Worm (Caenorhabditis elegans) whole organism, L2 larva: ENCODE data around the gene acdh-7.
A peak's percentile ranks its signal among the peaks of the same experiment; 100 is the strongest.

ENCODE experiments used
- C34F6.9 ChIP-seq: fragments of 150-350 bp; optimal IDR thresholded peaks from 2 replicates; lab custom pipeline; 2014; ENCODE audit warnings: missing biosample characterization, missing genetic modification characterization
- F13H6.1 ChIP-seq: sonication (generic microtip); optimal IDR thresholded peaks from 2 replicates; lab custom pipeline; 2016; ENCODE audit warnings: missing genetic modification characterization, missing compliant biosample characterization
- R02D3.7 ChIP-seq: fragments of 150-350 bp; optimal IDR thresholded peaks from 2 replicates; lab custom pipeline; 2014; ENCODE audit warnings: missing biosample characterization, missing genetic modification characterization
- ZK546.5 ChIP-seq: sonication (generic microtip); optimal IDR thresholded peaks from 2 replicates; lab custom pipeline; 2017; ENCODE audit warnings: missing biosample characterization, missing genetic modification characterization
- alr-1 ChIP-seq: fragments of 150-350 bp; optimal IDR thresholded peaks from 2 replicates; lab custom pipeline; 2014; ENCODE audit warnings: missing biosample characterization, missing genetic modification characterization
- aly-2 ChIP-seq: fragments of 150-350 bp; optimal IDR thresholded peaks from 2 replicates; lab custom pipeline; 2014; ENCODE audit warnings: missing biosample characterization, missing genetic modification characterization
- blmp-1 ChIP-seq: sonication (generic microtip); optimal IDR thresholded peaks from 2 replicates; lab custom pipeline; 2017; ENCODE audit warnings: missing genetic modification characterization, mild to moderate bottlenecking, missing compliant biosample characterization, antibody characterized with exemption, moderate library complexity; ENCODE audit not compliant: insufficient read depth
- ceh-82 ChIP-seq: fragments of 150-350 bp; optimal IDR thresholded peaks from 2 replicates; lab custom pipeline; 2014; ENCODE audit warnings: missing biosample characterization, missing genetic modification characterization
- crh-2 ChIP-seq: sonication (generic microtip); optimal IDR thresholded peaks from 2 replicates; lab custom pipeline; 2017; ENCODE audit warnings: missing biosample characterization, missing genetic modification characterization
- egl-27 ChIP-seq: sonication (generic microtip); optimal IDR thresholded peaks from 3 replicates; lab custom pipeline; 2017; ENCODE audit warnings: missing biosample characterization, missing genetic modification reagents, missing genetic modification characterization
- elt-1 ChIP-seq: fragments of 150-350 bp; optimal IDR thresholded peaks from 2 replicates; lab custom pipeline; 2014; ENCODE audit warnings: missing biosample characterization, missing genetic modification characterization
- elt-3 ChIP-seq: sonication (generic microtip); optimal IDR thresholded peaks from 2 replicates; lab custom pipeline; 2017; ENCODE audit warnings: missing biosample characterization, missing genetic modification characterization
- fos-1 ChIP-seq: fragments of 150-350 bp; optimal IDR thresholded peaks from 2 replicates; lab custom pipeline; 2014; ENCODE audit warnings: missing biosample characterization, missing genetic modification characterization
- gmeb-1 ChIP-seq: fragments of 150-350 bp; optimal IDR thresholded peaks from 2 replicates; lab custom pipeline; 2014; ENCODE audit warnings: missing biosample characterization, missing genetic modification characterization
- lin-13 ChIP-seq: fragments of 150-350 bp; optimal IDR thresholded peaks from 2 replicates; lab custom pipeline; 2014; ENCODE audit warnings: missing biosample characterization, missing genetic modification reagents, missing genetic modification characterization
- lsy-2 ChIP-seq, 2 experiments: fragments of 150-350 bp in 1 of 2; sonication (generic microtip) in 1 of 2; optimal IDR thresholded peaks; 2 replicates each; lab custom pipeline; 2014 to 2017; ENCODE audit warnings: missing biosample characterization in 2 of 2, missing genetic modification characterization in 2 of 2
- mdl-1 ChIP-seq, 2 experiments: fragments of 150-350 bp in 1 of 2; sonication (generic microtip) in 1 of 2; optimal IDR thresholded peaks; 2 replicates each; lab custom pipeline; 2017; ENCODE audit warnings: missing biosample characterization in 2 of 2, missing genetic modification characterization in 2 of 2
- nhr-10 ChIP-seq: sonication (generic microtip); optimal IDR thresholded peaks from 2 replicates; lab custom pipeline; 2017; ENCODE audit warnings: missing biosample characterization, missing genetic modification characterization
- nhr-11 ChIP-seq: fragments of 150-350 bp; optimal IDR thresholded peaks from 2 replicates; lab custom pipeline; 2014; ENCODE audit warnings: missing biosample characterization, missing genetic modification characterization
- nhr-12 ChIP-seq: fragments of 150-350 bp; optimal IDR thresholded peaks from 2 replicates; lab custom pipeline; 2014; ENCODE audit warnings: missing biosample characterization, missing genetic modification characterization
- nhr-129 ChIP-seq: fragments of 150-350 bp; optimal IDR thresholded peaks from 2 replicates; lab custom pipeline; 2014; ENCODE audit warnings: missing biosample characterization, missing genetic modification characterization
- nhr-21 ChIP-seq: fragments of 150-350 bp; optimal IDR thresholded peaks from 2 replicates; lab custom pipeline; 2014; ENCODE audit warnings: missing biosample characterization, missing genetic modification characterization
- nhr-23 ChIP-seq: fragments of 150-350 bp; optimal IDR thresholded peaks from 2 replicates; lab custom pipeline; 2014; ENCODE audit warnings: missing biosample characterization, missing genetic modification reagents, missing genetic modification characterization
- nhr-6 ChIP-seq: fragments of 150-350 bp; optimal IDR thresholded peaks from 2 replicates; lab custom pipeline; 2014; ENCODE audit warnings: missing biosample characterization, missing genetic modification characterization
- nhr-77 ChIP-seq: fragments of 150-350 bp; optimal IDR thresholded peaks from 2 replicates; lab custom pipeline; 2014; ENCODE audit warnings: missing biosample characterization, missing genetic modification characterization
- sem-4 ChIP-seq: fragments of 150-350 bp; optimal IDR thresholded peaks from 2 replicates; lab custom pipeline; 2014; ENCODE audit warnings: missing biosample characterization, missing genetic modification reagents, missing genetic modification characterization
- skn-1 ChIP-seq: sonication (generic microtip); optimal IDR thresholded peaks from 2 replicates; lab custom pipeline; 2017; ENCODE audit warnings: missing biosample characterization, missing genetic modification characterization
- sma-9 ChIP-seq, 2 experiments: fragments of 150-350 bp in 1 of 2; sonication (generic microtip) in 1 of 2; optimal IDR thresholded peaks; 2 replicates each; lab custom pipeline; 2014 to 2016; ENCODE audit warnings: missing genetic modification characterization in 2 of 2, mild to moderate bottlenecking in 1 of 2, missing biosample characterization in 1 of 2, missing compliant biosample characterization in 1 of 2, missing genetic modification reagents in 1 of 2, moderate library complexity in 1 of 2
- unc-39 ChIP-seq: fragments of 150-350 bp; optimal IDR thresholded peaks from 2 replicates; lab custom pipeline; 2014; ENCODE audit warnings: missing biosample characterization, missing genetic modification characterization
- unc-55 ChIP-seq: fragments of 150-350 bp; sonication (generic microtip); optimal IDR thresholded peaks from 3 replicates; lab custom pipeline; 2014; ENCODE audit warnings: missing biosample characterization, missing genetic modification reagents, missing genetic modification characterization
- unc-62 ChIP-seq: fragments of 150-350 bp; optimal IDR thresholded peaks from 2 replicates; lab custom pipeline; 2014; ENCODE audit warnings: missing biosample characterization, missing genetic modification reagents, missing genetic modification characterization
- ztf-1 ChIP-seq: fragments of 200-800 bp; sonication (Bioruptor generic); conservative IDR thresholded peaks from 2 replicates; pipeline ENCODE4 v1.3.6; 2022; ENCODE audit warnings: missing genetic modification characterization, missing compliant biosample characterization
- ztf-11 ChIP-seq: sonication (generic microtip); optimal IDR thresholded peaks from 2 replicates; lab custom pipeline; 2017; ENCODE audit warnings: missing biosample characterization, missing genetic modification characterization
- ztf-4 ChIP-seq: fragments of 150-350 bp; optimal IDR thresholded peaks from 2 replicates; lab custom pipeline; 2014; ENCODE audit warnings: missing biosample characterization, missing genetic modification characterization

The acdh-7 gene

ce11 chrX:17215753-17216152, 1.2 kb downstream of the acdh-7 start:
- TF ChIP-seq nhr-12 (tag; lab: Kevin White, UChicago) (no peak), ztf-11 (tag; lab: Kevin White, UChicago) (no peak), ceh-82 (no peak), egl-27 (tag; lab: Kevin White, UChicago) (no peak), fos-1 (tag; lab: Kevin White, UChicago) (no peak)

DNA sequence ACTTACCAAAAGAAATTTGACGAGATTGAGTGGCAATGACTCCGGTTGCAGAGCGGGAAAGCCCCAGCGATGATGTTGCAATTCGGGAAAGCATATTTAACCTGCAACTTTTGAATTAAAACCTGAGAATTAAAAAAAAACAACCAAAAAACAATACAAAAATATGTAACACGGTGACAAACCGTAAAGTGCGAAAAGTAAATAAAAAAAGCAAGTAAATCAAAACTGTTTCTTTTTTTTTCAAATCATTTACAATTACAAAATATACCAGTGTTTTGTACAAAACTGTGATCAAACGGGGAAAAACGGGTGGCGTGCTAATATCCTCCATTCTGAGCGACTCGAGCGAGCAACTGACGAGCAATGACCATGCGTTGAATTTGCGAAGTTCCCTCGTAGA, 2.1 kb downstream of the acdh-7 start, which contains the start of gene acdh-10:
Gene acdh-10 (minus strand): TSS at position 101 of the 400 bp plus-strand sequence.
- TF ChIP-seq nhr-12 (tag; lab: Kevin White, UChicago) (no peak), nhr-6 (no peak), nhr-129 (tag; lab: Kevin White, UChicago) (no peak), lsy-2 (tag; optimal IDR thresholded peaks at IDR 0.05; lab: Kevin White, UChicago) (no peak), alr-1 (tag; lab: Kevin White, UChicago) (no peak), ztf-4 (no peak), F13H6.1 (tag; lab: Kevin White, UChicago) (no peak), gmeb-1 (tag; lab: Kevin White, UChicago) (no peak), crh-2 (tag; lab: Kevin White, UChicago) (no peak), unc-55 (no peak), elt-1 (no peak), C34F6.9 (tag; lab: Kevin White, UChicago) (no peak), skn-1 (tag; lab: Kevin White, UChicago) (no peak), unc-62 (GFP tag; lab: Kevin White, UChicago) (no peak), unc-39 (tag; lab: Kevin White, UChicago) (no peak), ZK546.5 (tag; lab: Kevin White, UChicago) (no peak), fos-1 (tag; lab: Kevin White, UChicago) (no peak), R02D3.7 (tag; lab: Kevin White, UChicago) (no peak), aly-2 (tag; lab: Kevin White, UChicago) (no peak), ztf-1 (GFP tag; lab: Robert Waterston, UW) (no peak)

- TF ChIP-seq egl-27 (tag; lab: Kevin White, UChicago) (no peak), nhr-21 (tag; lab: Kevin White, UChicago) (peak; percentile 46), blmp-1 (peak; percentile 56)
Measured at ce11 chrX:17211513-17211912, 5.4 kb downstream of the acdh-7 start.

DNA sequence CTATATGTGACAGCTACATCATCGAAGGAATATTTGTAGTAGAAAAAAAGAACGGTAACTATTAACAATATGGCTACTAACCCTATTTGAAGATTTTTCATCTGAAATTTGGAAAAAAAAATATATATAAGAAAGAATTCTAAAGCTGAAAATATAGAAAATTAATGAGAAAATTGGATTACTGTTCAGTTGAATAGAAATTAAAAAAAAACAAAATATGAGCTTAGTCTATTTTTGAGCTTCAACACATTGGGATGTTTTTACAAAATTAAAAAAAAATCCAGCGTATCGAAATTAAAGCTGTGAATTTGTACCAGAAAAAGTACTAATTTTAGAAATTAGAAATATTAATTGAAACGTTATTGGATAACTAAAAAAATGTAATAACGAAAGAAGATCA, 7.6 kb downstream of the acdh-7 start, which contains the start of gene T08G2.2:
Gene T08G2.2 (minus strand): TSS at position 101 of the 400 bp plus-strand sequence.
- TF ChIP-seq mdl-1 (tag; optimal IDR thresholded peaks at IDR 0.05; lab: Kevin White, UChicago) (no peak), nhr-23 (tag; lab: Kevin White, UChicago) (no peak), aly-2 (tag; lab: Kevin White, UChicago) (no peak)

DNA sequence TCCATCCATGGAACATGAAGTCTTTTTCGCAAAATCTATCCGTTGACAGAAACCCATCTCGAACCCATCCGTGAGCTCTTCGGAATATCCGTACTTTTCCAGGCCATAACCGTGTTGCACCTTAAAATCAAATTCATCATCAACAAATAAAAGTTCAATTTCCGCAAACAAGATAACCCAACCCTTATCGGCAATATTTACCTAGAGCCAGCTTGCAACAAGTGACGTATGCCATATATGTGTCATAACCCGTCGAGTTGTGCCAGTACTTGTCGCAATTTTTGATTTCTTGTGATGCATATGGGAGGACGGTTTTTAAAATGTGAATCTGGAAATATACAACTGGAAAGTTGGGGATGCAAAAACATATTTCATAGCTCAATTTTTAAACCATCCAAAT, 11.1 kb downstream of the acdh-7 start:
- no peak for TF ChIP-seq elt-3 (tag; lab: Kevin White, UChicago)
- TF ChIP-seq ZK546.5 (tag; lab: Kevin White, UChicago) = no peak
- TF ChIP-seq nhr-12 (tag; lab: Kevin White, UChicago) = no peak
- peak; percentile 9 for TF ChIP-seq crh-2 (tag; lab: Kevin White, UChicago)
- no peak for TF ChIP-seq nhr-10
- TF ChIP-seq F13H6.1 (tag; lab: Kevin White, UChicago) = no peak
- TF ChIP-seq lin-13 = no peak
- no peak for TF ChIP-seq nhr-129 (tag; lab: Kevin White, UChicago)
- TF ChIP-seq sma-9 (GFP tag; optimal IDR thresholded peaks at IDR 0.05; lab: Kevin White, UChicago) = no peak
- no peak for TF ChIP-seq sma-9 (tag; optimal IDR thresholded peaks at IDR 0.05; lab: Kevin White, UChicago)
- no peak for TF ChIP-seq nhr-77 (tag; lab: Kevin White, UChicago)
- no peak for TF ChIP-seq skn-1 (tag; lab: Kevin White, UChicago)
- TF ChIP-seq sem-4 (tag; lab: Kevin White, UChicago) = no peak
- TF ChIP-seq nhr-11 (tag; lab: Kevin White, UChicago) = no peak
- peak; percentile 83 for TF ChIP-seq fos-1 (tag; lab: Kevin White, UChicago)
